Fruit fly (Drosophila melanogaster): ENCODE data around the gene ImpL2.

ImpL2 gene

DNA sequence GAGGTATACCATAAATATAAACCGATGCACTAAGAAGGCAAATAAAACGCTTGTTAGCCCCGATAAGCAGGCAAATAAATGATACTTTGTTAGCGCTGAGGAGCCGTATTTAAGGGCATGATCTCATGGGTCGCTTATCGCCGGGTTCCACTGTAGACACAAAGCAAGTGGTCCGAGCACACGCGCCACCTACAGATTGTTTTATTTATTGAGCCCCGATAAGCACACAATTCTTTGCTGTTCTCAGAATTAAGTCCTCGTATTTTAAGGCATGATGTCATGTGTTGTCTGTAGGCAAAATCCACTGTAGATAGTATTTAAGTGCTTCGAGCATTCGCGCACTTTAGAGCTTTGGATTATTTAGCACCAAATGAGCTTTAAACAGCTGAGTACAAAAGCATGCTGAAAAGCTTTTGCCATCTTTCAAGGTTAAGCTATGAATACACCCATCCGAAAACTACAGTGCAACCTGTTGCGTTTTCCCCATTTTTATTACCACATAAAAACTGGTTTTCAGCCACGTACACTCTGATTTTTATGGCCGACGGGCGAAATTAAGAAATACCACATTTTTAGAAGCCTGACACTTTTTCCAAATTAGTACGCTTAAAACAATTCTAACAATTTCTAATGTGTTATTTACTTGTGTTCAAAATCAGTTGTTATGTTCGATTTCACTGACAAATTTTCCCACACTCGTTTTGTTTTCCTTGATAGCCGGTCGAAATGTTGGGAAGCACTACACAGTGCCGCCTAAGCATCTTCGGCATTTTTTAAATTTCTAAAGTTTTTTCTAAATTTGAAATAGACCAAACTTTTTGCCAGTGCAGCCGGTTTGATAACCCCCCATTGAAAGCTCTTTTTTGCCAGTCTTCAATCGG, 3.7 kb upstream of the ImpL2 start, which contains the start of gene Sqor (continued):
- TF ChIP-seq dsx (GFP tag; optimal IDR thresholded peaks at IDR 0.05; ENCODE audit: poor library complexity, severe bottlenecking): peak; percentile 86
- peak; percentile 50 for TF ChIP-seq fkh (GFP tag; optimal IDR thresholded peaks at IDR 0.05)
- peak; percentile 94 for TF ChIP-seq topi (GFP tag; optimal IDR thresholded peaks at IDR 0.05)
- peak; percentile 92 for TF ChIP-seq Gug (GFP tag; IDR thresholded peaks at IDR 0.05)
- TF ChIP-seq CG15336 (GFP tag; IDR thresholded peaks at IDR 0.05): peak; percentile 97
- peak; percentile 95 for TF ChIP-seq CG3919 (GFP tag; optimal IDR thresholded peaks at IDR 0.05)
- TF ChIP-seq salr (GFP tag; optimal IDR thresholded peaks at IDR 0.05): peak; percentile 89 to 97
- TF ChIP-seq Eip75B (GFP tag; optimal IDR thresholded peaks at IDR 0.05): peak; percentile 95
- TF ChIP-seq Smox (GFP tag; optimal IDR thresholded peaks at IDR 0.05): peak; percentile 89
- peak; percentile 94 for TF ChIP-seq eg (GFP tag; IDR thresholded peaks at IDR 0.05)

DNA sequence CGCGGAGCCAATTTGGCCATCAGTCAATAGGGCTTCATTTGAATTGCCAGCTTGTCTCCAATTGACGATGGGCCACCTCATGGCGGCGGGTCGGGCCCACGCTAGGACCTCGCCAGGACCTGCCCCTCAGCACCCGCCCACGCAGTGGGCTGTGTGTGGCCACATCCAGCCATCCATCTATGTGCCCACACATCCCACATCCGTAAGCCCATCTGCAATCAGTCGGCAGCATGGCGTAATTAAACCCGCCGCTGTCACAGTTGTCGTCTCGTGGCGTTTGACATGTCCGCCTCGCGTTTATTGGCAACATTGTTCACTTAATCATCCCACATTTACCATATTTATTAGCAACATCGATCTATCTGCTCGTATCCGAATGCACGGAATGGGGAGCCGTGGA, 2.2 kb upstream of the ImpL2 start:
- TF ChIP-seq CG6276 (GFP tag; optimal IDR thresholded peaks at IDR 0.05) (no peak), Sox14 (GFP tag; optimal IDR thresholded peaks at IDR 0.05) (no peak)

DNA sequence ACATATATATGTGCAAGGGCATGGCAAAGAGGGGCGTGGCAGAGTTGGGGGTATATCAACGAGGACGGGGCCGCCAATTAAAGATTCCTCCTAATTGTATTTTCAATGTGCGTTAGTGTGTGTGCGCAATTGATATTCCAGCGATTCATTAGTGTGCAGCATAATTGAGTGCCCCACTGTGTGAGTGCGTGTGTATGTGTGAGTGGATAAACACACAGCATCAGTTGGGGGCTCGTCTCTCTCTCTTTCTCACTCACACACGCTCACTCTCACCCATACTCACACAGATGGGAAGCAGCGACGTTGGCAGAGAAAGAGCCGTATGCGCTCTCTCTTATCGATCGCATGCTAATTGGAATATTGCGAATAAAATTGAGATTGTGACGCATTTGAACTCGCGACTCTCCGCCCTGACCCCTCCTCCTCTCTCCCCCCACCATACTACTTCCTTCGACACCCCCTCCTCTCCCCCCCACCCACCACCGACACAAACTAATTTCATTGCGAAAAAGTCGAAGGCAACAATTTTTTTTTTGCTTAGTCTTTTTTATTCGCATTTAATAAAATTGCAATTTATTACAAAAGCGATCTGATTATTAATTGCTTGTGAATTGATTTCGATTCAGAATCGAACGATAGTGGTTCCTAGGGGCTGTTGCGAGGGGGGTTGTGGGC, 2.2 kb downstream of the ImpL2 start:
- TF ChIP-seq CG15336 (GFP tag; IDR thresholded peaks at IDR 0.05) (0 out of 2 replicates have a peak, but pooled peaks have one; percentile 18), fkh (GFP tag; optimal IDR thresholded peaks at IDR 0.05) (peak; percentile 42), acj6 (GFP tag; optimal IDR thresholded peaks at IDR 0.05) (no peak), ss (GFP tag; optimal IDR thresholded peaks at IDR 0.05) (peak in 1 of 2 experiments; percentile 46), svp (GFP tag) (peak; percentile 84)

DNA sequence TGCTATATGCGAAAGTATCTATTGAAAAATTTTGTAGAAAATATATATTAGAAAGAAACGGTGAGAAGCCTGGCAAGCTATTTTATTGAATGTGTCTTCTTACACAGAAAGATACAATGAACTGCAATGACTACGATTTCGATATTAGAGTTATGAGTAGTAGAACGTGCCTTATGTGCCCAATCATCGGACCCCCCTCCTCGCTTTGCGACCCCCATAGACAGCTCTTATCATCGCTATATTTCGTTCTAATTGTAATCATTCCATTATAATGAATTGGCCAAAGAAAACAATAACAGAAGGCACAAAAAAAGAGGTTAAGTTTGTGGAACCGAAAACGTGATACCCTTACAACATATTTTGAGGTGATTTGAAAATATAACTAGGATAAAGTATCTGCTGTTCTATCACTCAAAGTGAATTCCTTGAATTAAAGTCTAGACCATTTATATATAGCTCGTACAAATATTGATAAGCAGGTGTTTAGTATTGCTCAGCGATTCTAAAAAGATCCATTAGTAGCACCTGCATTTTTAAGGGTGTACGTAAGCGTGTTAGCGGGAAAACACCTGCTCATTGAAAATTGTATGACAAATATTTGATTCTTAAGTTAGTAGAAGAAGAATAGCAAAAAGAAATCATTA, 3.1 kb downstream of the ImpL2 start:
- no peak for TF ChIP-seq CG8319 (GFP tag; optimal IDR thresholded peaks at IDR 0.05)
- TF ChIP-seq svp (GFP tag): peak; percentile 18
- no peak for TF ChIP-seq CG6854 (GFP tag; optimal IDR thresholded peaks at IDR 0.05)
- TF ChIP-seq esn (GFP tag; optimal IDR thresholded peaks at IDR 0.05): peak; percentile 14
- peak; percentile 50 for TF ChIP-seq Eip78C (GFP tag)
- no peak for TF ChIP-seq dsx (GFP tag; optimal IDR thresholded peaks at IDR 0.05; ENCODE audit: poor library complexity, severe bottlenecking)
- no peak for TF ChIP-seq CG6808 (GFP tag; optimal IDR thresholded peaks at IDR 0.05)
- no peak for TF ChIP-seq pdm3 (GFP tag; optimal IDR thresholded peaks at IDR 0.05)
- no peak for TF ChIP-seq CG6276 (GFP tag; optimal IDR thresholded peaks at IDR 0.05)
- TF ChIP-seq Eip75B (GFP tag; optimal IDR thresholded peaks at IDR 0.05): no peak
- TF ChIP-seq fd85E (GFP tag; optimal IDR thresholded peaks at IDR 0.05): no peak
- TF ChIP-seq ss (GFP tag; optimal IDR thresholded peaks at IDR 0.05): no peak
- TF ChIP-seq Met (GFP tag; optimal IDR thresholded peaks at IDR 0.05): no peak
- no peak for TF ChIP-seq Lpt (GFP tag; optimal IDR thresholded peaks at IDR 0.05)
- TF ChIP-seq vri (GFP tag; optimal IDR thresholded peaks at IDR 0.05): peak; percentile 18
- no peak for TF ChIP-seq CG7368 (GFP tag; optimal IDR thresholded peaks at IDR 0.05)
- no peak for TF ChIP-seq Smox (GFP tag; optimal IDR thresholded peaks at IDR 0.05)
- TF ChIP-seq CG16779 (tag; optimal IDR thresholded peaks at IDR 0.05): no peak
- peak; percentile 23 for TF ChIP-seq Hr39 (GFP tag; optimal IDR thresholded peaks at IDR 0.05)
- no peak for TF ChIP-seq achi (GFP tag; optimal IDR thresholded peaks at IDR 0.05)
- TF ChIP-seq cyc (GFP tag; optimal IDR thresholded peaks at IDR 0.05): no peak

- TF ChIP-seq CG1621 (tag; optimal IDR thresholded peaks at IDR 0.05) (peak; percentile 22), Sox14 (GFP tag; optimal IDR thresholded peaks at IDR 0.05) (no peak)
Observed at dm6 chr3L:4232227-4232626, 3.7 kb downstream of the ImpL2 start.

All from whole organism, prepupa.